Worm (Caenorhabditis elegans) whole organism, midembryonic: ENCODE data around the gene Y39A1A.18.

ENCODE experiments used
- T22C8.4 ChIP-seq: fragments of 200-800 bp; sonication (Bioruptor generic); IDR thresholded peaks from 2 replicates; pipeline ENCODE4 v1.3.6; 2022; ENCODE audit warnings: missing genetic modification characterization, missing compliant biosample characterization
- flt-1 ChIP-seq: fragments of 200-800 bp; sonication (Bioruptor generic); IDR thresholded peaks from 2 replicates; pipeline ENCODE4 v1.3.6; 2022; ENCODE audit warnings: missing genetic modification characterization, missing compliant biosample characterization
- klf-2 ChIP-seq: fragments of 200-800 bp; sonication (Bioruptor generic); conservative IDR thresholded peaks from 2 replicates; pipeline ENCODE4 v1.3.6; 2022; ENCODE audit warnings: missing genetic modification reagents, missing genetic modification characterization, missing compliant biosample characterization
- ref-1 ChIP-seq: fragments of 200-800 bp; sonication (Bioruptor generic); conservative IDR thresholded peaks from 2 replicates; pipeline ENCODE4 v1.3.6; 2022; ENCODE audit warnings: missing genetic modification reagents, missing genetic modification characterization, missing compliant biosample characterization

DNA sequence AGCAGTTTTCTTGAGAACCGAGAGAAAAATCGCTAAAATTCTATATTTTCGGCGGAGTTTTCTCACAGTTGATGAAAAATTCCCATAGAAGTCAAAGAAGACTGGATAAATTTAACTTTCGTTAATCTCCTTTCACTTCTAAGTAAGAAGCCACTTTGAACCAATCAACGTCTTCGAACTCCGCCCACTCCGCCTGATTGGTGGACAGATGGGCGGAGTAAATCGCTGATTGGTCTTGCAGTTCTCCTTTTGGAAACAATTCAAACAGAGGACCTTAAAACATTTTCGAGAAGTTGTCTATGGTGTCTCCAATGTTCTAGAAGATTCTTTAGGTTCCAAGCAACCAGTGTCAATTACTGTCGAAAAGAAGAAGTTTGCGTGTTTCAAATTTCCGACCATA lies 35.9 kb downstream of the Y39A1A.18 start:
- TF ChIP-seq ref-1 (GFP tag; lab: Robert Waterston, UW) (no peak), T22C8.4 (GFP tag; lab: Robert Waterston, UW) (no peak), flt-1 (GFP tag; lab: Robert Waterston, UW) (no peak), klf-2 (GFP tag; lab: Robert Waterston, UW) (no peak)
